Worm (Caenorhabditis elegans) whole organism, L2 larva: ENCODE results near the gene H40L08.9.
A peak's percentile ranks its signal among the peaks of the same experiment; 100 is the strongest.

Source experiments
- C34F6.9 ChIP-seq: fragments of 150-350 bp; optimal IDR thresholded peaks from 2 replicates; lab custom pipeline; 2014; ENCODE audit warnings: missing biosample characterization, missing genetic modification characterization
- F13H6.1 ChIP-seq: sonication (generic microtip); optimal IDR thresholded peaks from 2 replicates; lab custom pipeline; 2016; ENCODE audit warnings: missing genetic modification characterization, missing compliant biosample characterization
- Y55F3AM.14 ChIP-seq: fragments of 200-800 bp; sonication (Bioruptor generic); optimal IDR thresholded peaks from 2 replicates; lab custom pipeline; 2018; ENCODE audit warnings: mild to moderate bottlenecking, missing genetic modification characterization, missing compliant biosample characterization
- alr-1 ChIP-seq: fragments of 150-350 bp; optimal IDR thresholded peaks from 2 replicates; lab custom pipeline; 2014; ENCODE audit warnings: missing biosample characterization, missing genetic modification characterization
- aly-2 ChIP-seq: fragments of 150-350 bp; optimal IDR thresholded peaks from 2 replicates; lab custom pipeline; 2014; ENCODE audit warnings: missing biosample characterization, missing genetic modification characterization
- ama-1 ChIP-seq: fragments of 150-350 bp; optimal IDR thresholded peaks from 2 replicates; lab custom pipeline; 2018; ENCODE audit warnings: inconsistent platforms
- blmp-1 ChIP-seq: sonication (generic microtip); optimal IDR thresholded peaks from 2 replicates; lab custom pipeline; 2017; ENCODE audit warnings: missing genetic modification characterization, mild to moderate bottlenecking, missing compliant biosample characterization, antibody characterized with exemption, moderate library complexity; ENCODE audit not compliant: insufficient read depth
- ceh-16 ChIP-seq: fragments of 150-350 bp; optimal IDR thresholded peaks from 2 replicates; lab custom pipeline; 2014; ENCODE audit warnings: missing biosample characterization, missing genetic modification characterization
- ceh-82 ChIP-seq: fragments of 150-350 bp; optimal IDR thresholded peaks from 2 replicates; lab custom pipeline; 2014; ENCODE audit warnings: missing biosample characterization, missing genetic modification characterization
- crh-2 ChIP-seq: sonication (generic microtip); optimal IDR thresholded peaks from 2 replicates; lab custom pipeline; 2017; ENCODE audit warnings: missing biosample characterization, missing genetic modification characterization
- egl-27 ChIP-seq: sonication (generic microtip); optimal IDR thresholded peaks from 3 replicates; lab custom pipeline; 2017; ENCODE audit warnings: missing biosample characterization, missing genetic modification reagents, missing genetic modification characterization
- fos-1 ChIP-seq: fragments of 150-350 bp; optimal IDR thresholded peaks from 2 replicates; lab custom pipeline; 2014; ENCODE audit warnings: missing biosample characterization, missing genetic modification characterization
- gmeb-1 ChIP-seq: fragments of 150-350 bp; optimal IDR thresholded peaks from 2 replicates; lab custom pipeline; 2014; ENCODE audit warnings: missing biosample characterization, missing genetic modification characterization
- lin-11 ChIP-seq: fragments of 150-350 bp; sonication (generic microtip); optimal IDR thresholded peaks from 2 replicates; lab custom pipeline; 2014; ENCODE audit warnings: missing biosample characterization, missing genetic modification characterization, inconsistent platforms, mixed read lengths
- lin-39 ChIP-seq: fragments of 150-350 bp; optimal IDR thresholded peaks from 2 replicates; lab custom pipeline; 2014; ENCODE audit warnings: missing biosample characterization, missing genetic modification reagents, missing genetic modification characterization
- mab-5 ChIP-seq: fragments of 150-350 bp; optimal IDR thresholded peaks from 2 replicates; lab custom pipeline; 2014; ENCODE audit warnings: missing biosample characterization, missing genetic modification characterization
- mbf-1 ChIP-seq: sonication (generic microtip); optimal IDR thresholded peaks from 2 replicates; lab custom pipeline; 2017; ENCODE audit warnings: missing biosample characterization, missing genetic modification characterization
- nhr-10 ChIP-seq: sonication (generic microtip); optimal IDR thresholded peaks from 2 replicates; lab custom pipeline; 2017; ENCODE audit warnings: missing biosample characterization, missing genetic modification characterization
- nhr-12 ChIP-seq: fragments of 150-350 bp; optimal IDR thresholded peaks from 2 replicates; lab custom pipeline; 2014; ENCODE audit warnings: missing biosample characterization, missing genetic modification characterization
- nhr-129 ChIP-seq: fragments of 150-350 bp; optimal IDR thresholded peaks from 2 replicates; lab custom pipeline; 2014; ENCODE audit warnings: missing biosample characterization, missing genetic modification characterization
- nhr-21 ChIP-seq: fragments of 150-350 bp; optimal IDR thresholded peaks from 2 replicates; lab custom pipeline; 2014; ENCODE audit warnings: missing biosample characterization, missing genetic modification characterization
- nhr-23 ChIP-seq: fragments of 150-350 bp; optimal IDR thresholded peaks from 2 replicates; lab custom pipeline; 2014; ENCODE audit warnings: missing biosample characterization, missing genetic modification reagents, missing genetic modification characterization
- nhr-237 ChIP-seq: fragments of 150-350 bp; optimal IDR thresholded peaks from 2 replicates; lab custom pipeline; 2014; ENCODE audit warnings: missing biosample characterization, missing genetic modification characterization
- nhr-25 ChIP-seq: fragments of 150-350 bp; sonication (generic microtip); optimal IDR thresholded peaks from 3 replicates; lab custom pipeline; 2014; ENCODE audit warnings: missing biosample characterization, missing genetic modification characterization
- nhr-77 ChIP-seq: fragments of 150-350 bp; optimal IDR thresholded peaks from 2 replicates; lab custom pipeline; 2014; ENCODE audit warnings: missing biosample characterization, missing genetic modification characterization
- sem-4 ChIP-seq: fragments of 150-350 bp; optimal IDR thresholded peaks from 2 replicates; lab custom pipeline; 2014; ENCODE audit warnings: missing biosample characterization, missing genetic modification reagents, missing genetic modification characterization
- skn-1 ChIP-seq: sonication (generic microtip); optimal IDR thresholded peaks from 2 replicates; lab custom pipeline; 2017; ENCODE audit warnings: missing biosample characterization, missing genetic modification characterization
- sma-3 ChIP-seq: sonication (generic microtip); optimal IDR thresholded peaks from 2 replicates; lab custom pipeline; 2016; ENCODE audit warnings: missing genetic modification reagents, missing genetic modification characterization, missing compliant biosample characterization
- sma-9 ChIP-seq, 2 experiments: fragments of 150-350 bp in 1 of 2; sonication (generic microtip) in 1 of 2; optimal IDR thresholded peaks; 2 replicates each; lab custom pipeline; 2014 to 2016; ENCODE audit warnings: missing genetic modification characterization in 2 of 2, mild to moderate bottlenecking in 1 of 2, missing biosample characterization in 1 of 2, missing compliant biosample characterization in 1 of 2, missing genetic modification reagents in 1 of 2, moderate library complexity in 1 of 2
- snpc-4 ChIP-seq: fragments of 150-350 bp; optimal IDR thresholded peaks from 2 replicates; lab custom pipeline; 2014; ENCODE audit warnings: missing biosample characterization, missing genetic modification characterization
- unc-39 ChIP-seq: fragments of 150-350 bp; optimal IDR thresholded peaks from 2 replicates; lab custom pipeline; 2014; ENCODE audit warnings: missing biosample characterization, missing genetic modification characterization
- unc-55 ChIP-seq: fragments of 150-350 bp; sonication (generic microtip); optimal IDR thresholded peaks from 3 replicates; lab custom pipeline; 2014; ENCODE audit warnings: missing biosample characterization, missing genetic modification reagents, missing genetic modification characterization
- unc-62 ChIP-seq: fragments of 150-350 bp; optimal IDR thresholded peaks from 2 replicates; lab custom pipeline; 2014; ENCODE audit warnings: missing biosample characterization, missing genetic modification reagents, missing genetic modification characterization
- ztf-1 ChIP-seq: fragments of 200-800 bp; sonication (Bioruptor generic); conservative IDR thresholded peaks from 2 replicates; pipeline ENCODE4 v1.3.6; 2022; ENCODE audit warnings: missing genetic modification characterization, missing compliant biosample characterization
- ztf-11 ChIP-seq: sonication (generic microtip); optimal IDR thresholded peaks from 2 replicates; lab custom pipeline; 2017; ENCODE audit warnings: missing biosample characterization, missing genetic modification characterization
- ztf-4 ChIP-seq: fragments of 150-350 bp; optimal IDR thresholded peaks from 2 replicates; lab custom pipeline; 2014; ENCODE audit warnings: missing biosample characterization, missing genetic modification characterization

H40L08.9 gene

ce11 chrX:15077597-15078261, 1.4 kb upstream of the H40L08.9 start, which contains the start of the genes H40L08.8, H40L08.2 and H40L08.7 (continued):
- TF ChIP-seq nhr-12, result no peak
- TF ChIP-seq fos-1, result no peak
- TF ChIP-seq mbf-1 (tag; lab: Kevin White, UChicago), result no peak
- TF ChIP-seq sem-4 (tag; lab: Kevin White, UChicago), result no peak
- no peak for TF ChIP-seq unc-62 (GFP tag; lab: Kevin White, UChicago)
- no peak for TF ChIP-seq Y55F3AM.14
- no peak for TF ChIP-seq unc-55 (GFP tag; lab: Kevin White, UChicago)
- peak; percentile 90 for TF ChIP-seq ama-1 (lab: Kevin White, UChicago)
- TF ChIP-seq, all 48 proteins: peak for 11

- TF ChIP-seq crh-2 (tag; lab: Kevin White, UChicago), result no peak
- TF ChIP-seq Y55F3AM.14, result no peak
- peak; percentile 5 for TF ChIP-seq nhr-21 (tag; lab: Kevin White, UChicago)
- TF ChIP-seq skn-1 (tag; lab: Kevin White, UChicago), result no peak
- peak; percentile 57 for TF ChIP-seq ama-1 (lab: Kevin White, UChicago)
- TF ChIP-seq sma-9 (GFP tag; optimal IDR thresholded peaks at IDR 0.05; lab: Kevin White, UChicago), result no peak
- TF ChIP-seq sma-9 (tag; optimal IDR thresholded peaks at IDR 0.05; lab: Kevin White, UChicago), result no peak
- no peak for TF ChIP-seq lin-11 (tag; lab: Kevin White, UChicago)
These were observed 629 bp upstream of the H40L08.9 start for ce11 chrX:15076909-15077308.

- no peak for TF ChIP-seq ama-1 (lab: Kevin White, UChicago)
These were observed 1.1 kb downstream of the H40L08.9 start for ce11 chrX:15075170-15075569.

ce11 chrX:15073479-15073878, 2.8 kb downstream of the H40L08.9 start:
- TF ChIP-seq snpc-4 (tag; lab: Kevin White, UChicago), result peak; percentile 62
- TF ChIP-seq aly-2 (tag; lab: Kevin White, UChicago), result no peak

ce11 chrX:15072877-15073276, 3.4 kb downstream of the H40L08.9 start:
- TF ChIP-seq skn-1 (tag; lab: Kevin White, UChicago) (no peak), blmp-1 (tag; lab: Kevin White, UChicago) (peak; percentile 92), ztf-4 (tag; lab: Kevin White, UChicago) (no peak), nhr-25 (tag; lab: Kevin White, UChicago) (peak; percentile 68), nhr-21 (tag; lab: Kevin White, UChicago) (peak; percentile 60), nhr-12 (no peak), mbf-1 (tag; lab: Kevin White, UChicago) (no peak), unc-55 (GFP tag; lab: Kevin White, UChicago) (no peak), sma-3 (peak; percentile 68), sma-9 (GFP tag; optimal IDR thresholded peaks at IDR 0.05; lab: Kevin White, UChicago) (peak; percentile 65), sma-9 (tag; optimal IDR thresholded peaks at IDR 0.05; lab: Kevin White, UChicago) (no peak)
- TF ChIP-seq, all 48 proteins: peak for 5

ce11 chrX:15070137-15070536, 6.1 kb downstream of the H40L08.9 start:
- TF ChIP-seq ceh-16 (tag; lab: Kevin White, UChicago) (no peak), ztf-11 (no peak), C34F6.9 (no peak), lin-39 (tag; lab: Kevin White, UChicago) (no peak), unc-39 (tag; lab: Kevin White, UChicago) (no peak), sma-3 (no peak), nhr-129 (no peak)

- TF ChIP-seq nhr-77 (tag; lab: Kevin White, UChicago) (no peak), gmeb-1 (tag; lab: Kevin White, UChicago) (no peak), alr-1 (no peak), nhr-237 (tag; lab: Kevin White, UChicago) (no peak), ceh-82 (tag; lab: Kevin White, UChicago) (no peak), nhr-10 (tag; lab: Kevin White, UChicago) (no peak), ztf-11 (no peak), ceh-16 (tag; lab: Kevin White, UChicago) (no peak), F13H6.1 (tag; lab: Kevin White, UChicago) (no peak), nhr-25 (tag; lab: Kevin White, UChicago) (no peak), egl-27 (tag; lab: Kevin White, UChicago) (no peak), aly-2 (tag; lab: Kevin White, UChicago) (no peak), ztf-1 (GFP tag; lab: Robert Waterston, UW) (no peak), fos-1 (no peak), mab-5 (tag; lab: Kevin White, UChicago) (no peak), nhr-23 (no peak), lin-11 (tag; lab: Kevin White, UChicago) (no peak)
These were observed 7.0 kb downstream of the H40L08.9 start, which contains the start of gene mam-6 for ce11 chrX:15069242-15069641. TSS of gene mam-6 (minus strand) at chrX:15069342.
